Fruit fly (Drosophila melanogaster) Kc167 (cell line): ENCODE results near the gene RpL34a.

Experiments
- Sin3A ChIP-seq: fragments of >200 bp; optimal IDR thresholded peaks from 2 replicates; lab custom pipeline; 2018; ENCODE audit warnings: missing external identifiers
- h ChIP-seq: fragments of >200 bp; optimal IDR thresholded peaks from 3 replicates; lab custom pipeline; 2018; ENCODE audit warnings: missing external identifiers
- insv ChIP-seq: fragments of >200 bp; optimal IDR thresholded peaks from 3 replicates; lab custom pipeline; 2018; ENCODE audit warnings: missing external identifiers
- psq ChIP-seq: fragments of >200 bp; optimal IDR thresholded peaks from 2 replicates; lab custom pipeline; 2017; ENCODE audit warnings: missing external identifiers

DNA sequence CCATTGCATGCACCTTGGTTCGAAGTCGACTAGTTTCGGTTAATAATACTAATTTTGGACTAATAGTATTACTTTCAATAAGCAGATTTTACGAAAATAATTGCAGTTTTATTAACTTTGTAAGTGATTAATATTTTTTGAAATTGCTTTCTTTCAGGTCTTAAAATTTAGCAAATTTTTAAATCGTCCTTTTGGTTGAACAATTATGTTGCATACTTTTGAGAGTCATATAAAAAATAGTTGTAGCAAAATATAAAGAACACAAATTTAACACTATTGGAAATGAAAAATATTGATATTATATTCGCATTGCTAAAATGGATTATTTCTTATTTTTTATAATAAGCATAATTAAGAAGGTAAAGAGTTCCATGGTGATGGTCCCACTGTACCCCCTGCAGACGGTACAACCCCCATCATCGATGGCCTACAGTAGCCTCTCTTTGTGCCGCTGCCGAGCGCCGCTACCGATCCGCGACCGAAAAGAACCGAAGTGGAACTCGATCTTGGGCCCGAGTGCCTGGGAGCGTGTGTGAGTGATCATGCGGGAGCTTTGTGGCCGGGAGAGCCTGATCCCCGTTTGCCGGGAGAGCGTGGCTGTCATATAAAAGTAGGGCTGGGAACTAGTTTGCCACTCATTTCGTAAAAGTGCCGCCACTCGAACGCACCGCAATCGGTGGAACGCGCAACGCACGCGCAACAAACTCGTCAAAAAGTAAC, 37.7 kb downstream of the RpL34a start:
- TF ChIP-seq Sin3A (no peak), psq (no peak), insv (lab: Kevin White, UChicago) (no peak), h (lab: Kevin White, UChicago) (no peak)
